In genomic region chr3R:5514759-5515158, dm6 we compare ENCODE assay signal across 1 fruit fly cellular context.
TF ChIP-seq lines count a peak whose summit lies in the region.

No protein-coding gene starts in this region.

TF ChIP-seq in whole organism, prepupa, 60 proteins besides CTCF, POLR2A, EP300 and RAD21 (continued from another document):
- TF ChIP-seq CG6276 (GFP tag; optimal IDR thresholded peaks at IDR 0.05; lab: Kevin White, UChicago): no peak
- TF ChIP-seq acj6 (GFP tag; optimal IDR thresholded peaks at IDR 0.05; lab: Kevin White, UChicago): no peak
- no peak for TF ChIP-seq CG4318 (GFP tag; optimal IDR thresholded peaks at IDR 0.05; lab: Kevin White, UChicago)
- no peak for TF ChIP-seq pdm3 (GFP tag; optimal IDR thresholded peaks at IDR 0.05; lab: Kevin White, UChicago)
- TF ChIP-seq CG34406 (GFP tag; optimal IDR thresholded peaks at IDR 0.05; lab: Kevin White, UChicago): no peak
- TF ChIP-seq CG10669 (GFP tag; optimal IDR thresholded peaks at IDR 0.05; lab: Kevin White, UChicago): no peak
- no peak for TF ChIP-seq CG15336 (GFP tag; IDR thresholded peaks at IDR 0.05; lab: Robert Waterston, UW)
- peak; percentile 3 for TF ChIP-seq lz (GFP tag; optimal IDR thresholded peaks at IDR 0.05; lab: Kevin White, UChicago)
- TF ChIP-seq svp (GFP tag; lab: Kevin White, UChicago): peak; percentile 71
- TF ChIP-seq fkh (GFP tag; optimal IDR thresholded peaks at IDR 0.05; lab: Kevin White, UChicago): no peak
- TF ChIP-seq CG9139 (GFP tag; optimal IDR thresholded peaks at IDR 0.05; lab: Kevin White, UChicago): no peak
